Fruit fly (Drosophila melanogaster) whole organism, wandering third instar larva: Measurements from ENCODE around the gene Nepl15.

Source experiments
- Abd-B ChIP-seq: fragments of >200 bp; optimal IDR thresholded peaks from 2 replicates; lab custom pipeline; 2017; ENCODE audit warnings: missing biosample characterization, missing genetic modification characterization
- CG32264 ChIP-seq: fragments of 200-800 bp; sonication (Bioruptor generic); optimal IDR thresholded peaks from 2 replicates; lab custom pipeline; 2016; ENCODE audit warnings: missing biosample characterization, missing genetic modification characterization
- CG9705 ChIP-seq: fragments of 200-800 bp; sonication (Bioruptor generic); optimal IDR thresholded peaks from 2 replicates; lab custom pipeline; 2018; ENCODE audit warnings: missing biosample characterization, mild to moderate bottlenecking, missing genetic modification characterization
- CrebA ChIP-seq: fragments of 200-800 bp; sonication (Bioruptor generic); optimal IDR thresholded peaks from 2 replicates; lab custom pipeline; 2016; ENCODE audit warnings: missing biosample characterization, mild to moderate bottlenecking, missing genetic modification characterization, borderline replicate concordance
- Dfd ChIP-seq: fragments of >200 bp; optimal IDR thresholded peaks from 2 replicates; lab custom pipeline; 2017; ENCODE audit warnings: missing biosample characterization, missing genetic modification characterization
- Dif ChIP-seq: fragments of 200-275, 200-300 bp; sonication (Bioruptor generic); optimal IDR thresholded peaks from 2 replicates; lab custom pipeline; 2018; ENCODE audit warnings: missing biosample characterization, missing genetic modification characterization; ENCODE audit not compliant: partially characterized antibody
- GATAd ChIP-seq: sonication (Bioruptor generic); optimal IDR thresholded peaks from 2 replicates; lab custom pipeline; 2016; ENCODE audit warnings: missing biosample characterization, missing genetic modification characterization
- HLH106 ChIP-seq: fragments of 200-800 bp; optimal IDR thresholded peaks from 3 replicates; lab custom pipeline; 2019; ENCODE audit warnings: missing biosample characterization, mild to moderate bottlenecking, missing genetic modification characterization, moderate library complexity
- Hr78 ChIP-seq: fragments of >200 bp; optimal IDR thresholded peaks from 2 replicates; lab custom pipeline; 2017; ENCODE audit warnings: missing biosample characterization, missing genetic modification characterization
- Hr83 ChIP-seq: fragments of 200-300 bp; sonication (Bioruptor generic); optimal IDR thresholded peaks from 2 replicates; lab custom pipeline; 2016; ENCODE audit warnings: missing biosample characterization, mild to moderate bottlenecking, missing genetic modification characterization, moderate library complexity; ENCODE audit not compliant: poor library complexity, severe bottlenecking
- Jra ChIP-seq: sonication (Bioruptor generic); optimal IDR thresholded peaks from 2 replicates; lab custom pipeline; 2016; ENCODE audit warnings: missing biosample characterization, missing genetic modification characterization
- Mio ChIP-seq: sonication (Bioruptor generic); optimal IDR thresholded peaks from 2 replicates; lab custom pipeline; 2016; ENCODE audit warnings: missing biosample characterization, missing genetic modification characterization
- Myc ChIP-seq: fragments of >200 bp; optimal IDR thresholded peaks from 2 replicates; lab custom pipeline; 2017
- N ChIP-seq: fragments of >200 bp; optimal IDR thresholded peaks from 2 replicates; lab custom pipeline; 2018; ENCODE audit warnings: missing biosample characterization, missing external identifiers, missing genetic modification characterization
- OdsH ChIP-seq: fragments of 200-800 bp; sonication (Bioruptor generic); optimal IDR thresholded peaks from 2 replicates; lab custom pipeline; 2016; ENCODE audit warnings: missing biosample characterization, mild to moderate bottlenecking, missing genetic modification characterization
- Rel ChIP-seq, 2 experiments: fragments of 200-800 bp; sonication (Bioruptor generic) in 1 of 2; optimal IDR thresholded peaks; 2 replicates in 1 of 2; 3 replicates in 1 of 2; lab custom pipeline; 2016 to 2019; ENCODE audit warnings: mild to moderate bottlenecking in 2 of 2, missing biosample characterization in 2 of 2, missing genetic modification characterization in 2 of 2, moderate library complexity in 1 of 2
- Sp1 ChIP-seq: fragments of 200-800 bp; sonication (Bioruptor generic); optimal IDR thresholded peaks from 3 replicates; lab custom pipeline; 2019; ENCODE audit warnings: missing biosample characterization, mild to moderate bottlenecking, missing genetic modification characterization, moderate library complexity
- Vsx2 ChIP-seq: fragments of 200-300, 225-300 bp; sonication (Bioruptor generic); optimal IDR thresholded peaks from 2 replicates; lab custom pipeline; 2018; ENCODE audit warnings: missing biosample characterization, missing genetic modification characterization; ENCODE audit not compliant: partially characterized antibody
- br ChIP-seq: fragments of 200-800 bp; sonication (Bioruptor generic); optimal IDR thresholded peaks from 2 replicates; lab custom pipeline; 2016; ENCODE audit warnings: missing biosample characterization, missing genetic modification characterization
- brk ChIP-seq: fragments of 200-800 bp; sonication (Bioruptor generic); optimal IDR thresholded peaks from 2 replicates; lab custom pipeline; 2016; ENCODE audit warnings: missing biosample characterization, mild to moderate bottlenecking, missing genetic modification characterization
- dl ChIP-seq, 2 experiments: fragments of 175-275, 200-275 bp in 1 of 2; fragments of 200-275 bp in 1 of 2; sonication (Bioruptor generic); optimal IDR thresholded peaks; lab custom pipeline; 2018; ENCODE audit warnings: mild to moderate bottlenecking in 2 of 2, missing biosample characterization in 2 of 2, missing genetic modification characterization in 2 of 2, moderate library complexity in 2 of 2; ENCODE audit not compliant: partially characterized antibody in 2 of 2, insufficient read depth in 1 of 2
- dsf ChIP-seq: sonication (Bioruptor generic); optimal IDR thresholded peaks from 2 replicates; lab custom pipeline; 2016; ENCODE audit warnings: missing biosample characterization, missing genetic modification characterization, borderline replicate concordance
- ey ChIP-seq: fragments of 200-800 bp; sonication (Bioruptor generic); optimal IDR thresholded peaks from 2 replicates; lab custom pipeline; 2016; ENCODE audit warnings: missing biosample characterization, missing genetic modification characterization
- foxo ChIP-seq, 2 experiments: fragments of 200-800 bp; sonication (Bioruptor generic); optimal IDR thresholded peaks; 2 replicates in 1 of 2; 3 replicates in 1 of 2; lab custom pipeline; 2016 to 2017; ENCODE audit warnings: missing biosample characterization in 2 of 2, missing genetic modification characterization in 2 of 2
- fru ChIP-seq: fragments of 200-800 bp; sonication (Bioruptor generic); optimal IDR thresholded peaks from 3 replicates; lab custom pipeline; 2016; ENCODE audit warnings: missing biosample characterization, mild to moderate bottlenecking, missing genetic modification characterization
- h ChIP-seq: fragments of 200-800 bp; sonication (Bioruptor generic); optimal IDR thresholded peaks from 3 replicates; lab custom pipeline; 2016; ENCODE audit warnings: missing biosample characterization, mild to moderate bottlenecking, missing genetic modification characterization
- jim ChIP-seq: fragments of 175-275, 200-325 bp; sonication (Bioruptor generic); optimal IDR thresholded peaks from 2 replicates; lab custom pipeline; 2016; ENCODE audit warnings: missing biosample characterization, mild to moderate bottlenecking, missing genetic modification characterization
- lola ChIP-seq: fragments of >200 bp; optimal IDR thresholded peaks from 2 replicates; lab custom pipeline; 2017; ENCODE audit warnings: missing biosample characterization, missing genetic modification characterization
- pan ChIP-seq: fragments of >200 bp; optimal IDR thresholded peaks from 2 replicates; lab custom pipeline; 2017
- psq ChIP-seq: fragments of 200-800 bp; sonication (Bioruptor generic); optimal IDR thresholded peaks from 3 replicates; lab custom pipeline; 2017; ENCODE audit warnings: missing biosample characterization, mild to moderate bottlenecking, missing genetic modification characterization, moderate library complexity
- rgr ChIP-seq: fragments of 200-800 bp; sonication (Bioruptor generic); optimal IDR thresholded peaks from 3 replicates; lab custom pipeline; 2016; ENCODE audit warnings: missing biosample characterization, mild to moderate bottlenecking, missing genetic modification characterization
- sage ChIP-seq: fragments of 200-800 bp; sonication (Bioruptor generic); optimal IDR thresholded peaks from 2 replicates; lab custom pipeline; 2016; ENCODE audit warnings: missing biosample characterization, mild to moderate bottlenecking, missing genetic modification characterization
- sv ChIP-seq: fragments of 200-800 bp; sonication (Bioruptor generic); optimal IDR thresholded peaks from 3 replicates; lab custom pipeline; 2016; ENCODE audit warnings: missing biosample characterization, missing genetic modification characterization
- tai ChIP-seq: sonication (Bioruptor generic); optimal IDR thresholded peaks from 2 replicates; lab custom pipeline; 2016; ENCODE audit warnings: missing biosample characterization, missing genetic modification characterization
- usp ChIP-seq: fragments of >200 bp; optimal IDR thresholded peaks from 2 replicates; lab custom pipeline; 2017; ENCODE audit warnings: missing biosample characterization, missing genetic modification characterization
- woc ChIP-seq: sonication (Bioruptor generic); optimal IDR thresholded peaks from 2 replicates; lab custom pipeline; 2016; ENCODE audit warnings: missing biosample characterization, mild to moderate bottlenecking, missing genetic modification characterization

Nepl15 gene

dm6 chr3R:22751111-22751510 lies 14.9 kb downstream of the Nepl15 start:
- TF ChIP-seq rgr (peak; percentile 11), ey (GFP tag; lab: Kevin White, UChicago) (peak; percentile 5), N (GFP tag; lab: Kevin White, UChicago) (peak; percentile 6), sage (GFP tag; lab: Kevin White, UChicago) (no peak)

- TF ChIP-seq jim (no peak), sv (GFP tag; lab: Kevin White, UChicago) (peak; percentile 69), GATAd (peak; percentile 49), psq (GFP tag; lab: Kevin White, UChicago) (peak; percentile 64), h (GFP tag; lab: Kevin White, UChicago) (peak; percentile 8), fru (peak; percentile 86), N (GFP tag; lab: Kevin White, UChicago) (no peak), CG9705 (peak; percentile 78), dsf (GFP tag; lab: Kevin White, UChicago) (no peak), CG32264 (GFP tag; lab: Kevin White, UChicago) (no peak), usp (GFP tag; lab: Kevin White, UChicago) (no peak), OdsH (GFP tag; lab: Kevin White, UChicago) (peak; percentile 65), br (peak; percentile 85), pan (no peak), dl (GFP tag; optimal IDR thresholded peaks at IDR 0.05; lab: Kevin White, UChicago; ENCODE audit: insufficient read depth in 1 of 2, partially characterized antibody in 2 of 2) (no peak), HLH106 (tag; lab: Kevin White, UChicago) (peak; percentile 86), foxo (GFP tag; optimal IDR thresholded peaks at IDR 0.05; lab: Kevin White, UChicago) (peak; percentile 59 to 90), ey (GFP tag; lab: Kevin White, UChicago) (peak; percentile 86), Sp1 (GFP tag; lab: Kevin White, UChicago) (peak; percentile 83), Rel (GFP tag; optimal IDR thresholded peaks at IDR 0.05; lab: Kevin White, UChicago) (no peak), Rel (tag; optimal IDR thresholded peaks at IDR 0.05; lab: Kevin White, UChicago) (peak; percentile 56), Hr83 (GFP tag; lab: Kevin White, UChicago) (peak; percentile 82), rgr (peak; percentile 89)
Observed at dm6 chr3R:22750534-22750947, 15.4 kb downstream of the Nepl15 start, which contains the start of the genes rumi, CG7029 and Usp12-46. Gene rumi, minus strand, starts transcription at chr3R:22750597. Gene CG7029, plus strand, starts transcription at chr3R:22750901. Gene Usp12-46, plus strand, starts transcription at chr3R:22750901.

dm6 chr3R:22750039-22750438 lies 15.9 kb downstream of the Nepl15 start:
- TF ChIP-seq CG9705 (no peak), fru (no peak), br (no peak), woc (no peak), Mio (GFP tag; lab: Kevin White, UChicago) (no peak), dsf (GFP tag; lab: Kevin White, UChicago) (no peak), Myc (lab: Kevin White, UChicago) (no peak), usp (GFP tag; lab: Kevin White, UChicago) (no peak), jim (no peak), tai (GFP tag; lab: Kevin White, UChicago) (no peak), Dif (no peak), rgr (no peak), brk (no peak), CG32264 (GFP tag; lab: Kevin White, UChicago) (no peak), dl (GFP tag; optimal IDR thresholded peaks at IDR 0.05; lab: Kevin White, UChicago; ENCODE audit: insufficient read depth in 1 of 2, partially characterized antibody in 2 of 2) (no peak), sage (GFP tag; lab: Kevin White, UChicago) (no peak), Dfd (GFP tag; lab: Kevin White, UChicago) (no peak), lola (GFP tag; lab: Kevin White, UChicago) (no peak), Hr78 (GFP tag; lab: Kevin White, UChicago) (no peak)

- TF ChIP-seq foxo (GFP tag; optimal IDR thresholded peaks at IDR 0.05; lab: Kevin White, UChicago) = no peak
- TF ChIP-seq Hr83 (GFP tag; lab: Kevin White, UChicago) = no peak
- TF ChIP-seq Mio (GFP tag; lab: Kevin White, UChicago) = no peak
- TF ChIP-seq Jra (GFP tag; lab: Kevin White, UChicago) = no peak
- TF ChIP-seq Abd-B (GFP tag; lab: Kevin White, UChicago) = no peak
- TF ChIP-seq Vsx2 (GFP tag; lab: Kevin White, UChicago) = no peak
- no peak for TF ChIP-seq CrebA (GFP tag; lab: Kevin White, UChicago)
- TF ChIP-seq rgr = no peak
- TF ChIP-seq jim = no peak
- no peak for TF ChIP-seq dl (GFP tag; optimal IDR thresholded peaks at IDR 0.05; lab: Kevin White, UChicago; ENCODE audit: insufficient read depth in 1 of 2, partially characterized antibody in 2 of 2)
Observed at dm6 chr3R:22748956-22749355, 17.0 kb downstream of the Nepl15 start, which contains the start of gene CG31139. Gene CG31139, minus strand, starts transcription at chr3R:22749056.
